Fruit fly (Drosophila melanogaster): Measurements from ENCODE around the gene Arl4.

Arl4 gene

dm6 chr4:192540-192939, 13.4 kb upstream of the Arl4 start:
- TF ChIP-seq CG14711 (tag; optimal IDR thresholded peaks at IDR 0.05) (no peak), pad (GFP tag; optimal IDR thresholded peaks at IDR 0.05) (no peak), Mnt (GFP tag; optimal IDR thresholded peaks at IDR 0.05) (no peak)

DNA sequence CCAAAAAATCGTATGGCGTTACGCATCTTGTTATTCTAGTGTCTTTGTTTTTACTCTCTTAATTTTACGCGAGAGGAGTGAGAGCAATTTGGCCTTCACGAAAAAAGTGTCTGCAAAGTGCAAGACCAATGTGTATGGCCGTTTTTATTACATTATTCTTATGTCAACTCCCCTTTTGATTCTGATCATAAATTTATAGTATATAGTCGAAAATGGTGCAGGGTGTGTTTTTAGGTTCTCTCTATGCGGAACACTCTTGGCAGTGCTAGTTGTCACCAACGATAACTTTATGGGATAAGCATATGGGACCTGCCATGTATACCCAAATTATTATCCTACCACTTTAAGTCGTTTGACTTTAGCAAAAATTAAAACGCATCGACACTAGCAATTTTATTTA, 4.5 kb upstream of the Arl4 start:
- TF ChIP-seq toe (GFP tag; optimal IDR thresholded peaks at IDR 0.05) (no peak), kay (GFP tag; ENCODE audit: borderline replicate concordance) (peak; percentile 50), cnc (optimal IDR thresholded peaks at IDR 0.05) (no peak), CG12768 (GFP tag; optimal IDR thresholded peaks at IDR 0.05) (no peak)

- TF ChIP-seq Hr96 (GFP tag; optimal IDR thresholded peaks at IDR 0.05) (no peak), CG5204 (GFP tag; optimal IDR thresholded peaks at IDR 0.05) (no peak), cic (GFP tag; optimal IDR thresholded peaks at IDR 0.05) (no peak), Crg-1 (GFP tag; optimal IDR thresholded peaks at IDR 0.05) (no peak), CG14711 (tag; optimal IDR thresholded peaks at IDR 0.05) (no peak), cnc (optimal IDR thresholded peaks at IDR 0.05) (no peak), bab1 (GFP tag; optimal IDR thresholded peaks at IDR 0.05) (no peak), CG7045 (GFP tag; optimal IDR thresholded peaks at IDR 0.05) (no peak), CG11617 (GFP tag; optimal IDR thresholded peaks at IDR 0.05) (no peak), CG7101 (tag; optimal IDR thresholded peaks at IDR 0.05) (no peak)
Observed at dm6 chr4:181639-182038, 2.5 kb upstream of the Arl4 start.

dm6 chr4:180780-181179, 1.6 kb upstream of the Arl4 start:
- TF ChIP-seq cic (GFP tag; optimal IDR thresholded peaks at IDR 0.05), result no peak
- TF ChIP-seq kay (GFP tag; ENCODE audit: borderline replicate concordance), result no peak
- no peak for TF ChIP-seq toe (GFP tag; optimal IDR thresholded peaks at IDR 0.05)
- no peak for TF ChIP-seq cnc (optimal IDR thresholded peaks at IDR 0.05)
- no peak for TF ChIP-seq CG5204 (GFP tag; optimal IDR thresholded peaks at IDR 0.05)
- no peak for TF ChIP-seq pad (GFP tag; optimal IDR thresholded peaks at IDR 0.05)
- TF ChIP-seq CG11617 (GFP tag; optimal IDR thresholded peaks at IDR 0.05), result no peak

- TF ChIP-seq cic (GFP tag; optimal IDR thresholded peaks at IDR 0.05) (no peak), Crg-1 (GFP tag; optimal IDR thresholded peaks at IDR 0.05) (no peak), CG1620 (GFP tag; optimal IDR thresholded peaks at IDR 0.05) (no peak), CG7101 (tag; optimal IDR thresholded peaks at IDR 0.05) (no peak), pad (GFP tag; optimal IDR thresholded peaks at IDR 0.05) (no peak)
Observed at dm6 chr4:179920-180261, 702 bp upstream of the Arl4 start.

- TF ChIP-seq ovo (GFP tag; optimal IDR thresholded peaks at IDR 0.05), result no peak
- TF ChIP-seq CG5204 (GFP tag; optimal IDR thresholded peaks at IDR 0.05), result no peak
- no peak for TF ChIP-seq CG33017 (tag; optimal IDR thresholded peaks at IDR 0.05)
- no peak for TF ChIP-seq CG11617 (GFP tag; optimal IDR thresholded peaks at IDR 0.05)
- TF ChIP-seq CG7101 (tag; optimal IDR thresholded peaks at IDR 0.05), result no peak
- no peak for TF ChIP-seq Hr96 (GFP tag; optimal IDR thresholded peaks at IDR 0.05)
- TF ChIP-seq Crg-1 (GFP tag; optimal IDR thresholded peaks at IDR 0.05), result no peak
- TF ChIP-seq CG1620 (GFP tag; optimal IDR thresholded peaks at IDR 0.05), result no peak
- no peak for TF ChIP-seq tj (GFP tag; optimal IDR thresholded peaks at IDR 0.05)
- no peak for TF ChIP-seq CG7045 (GFP tag; optimal IDR thresholded peaks at IDR 0.05)
- TF ChIP-seq kay (GFP tag; ENCODE audit: borderline replicate concordance), result no peak
Observed at dm6 chr4:175245-175644, 3.9 kb downstream of the Arl4 start, which contains the start of gene CG33978. Gene CG33978 (minus strand): TSS chr4:175639.

DNA sequence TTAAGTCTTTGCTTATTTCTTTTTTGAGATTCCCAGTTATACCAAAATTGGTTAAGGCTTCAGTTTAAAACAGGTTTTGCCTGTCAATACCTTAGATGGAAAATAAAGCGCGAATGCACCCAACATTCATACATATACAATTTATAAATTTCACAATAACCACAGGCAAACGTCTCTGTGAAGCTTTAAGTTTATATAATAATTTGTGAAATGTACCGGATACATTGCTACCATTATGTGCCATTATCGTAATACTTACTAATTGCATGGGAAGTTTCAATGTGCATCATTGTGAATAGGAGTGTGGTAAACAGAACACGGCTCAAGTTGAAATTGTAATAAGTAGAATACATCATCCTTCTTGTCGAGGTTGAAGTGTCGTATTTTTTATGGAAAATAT, 4.7 kb downstream of the Arl4 start:
- TF ChIP-seq CG1620 (GFP tag; optimal IDR thresholded peaks at IDR 0.05), result no peak
- TF ChIP-seq cic (GFP tag; optimal IDR thresholded peaks at IDR 0.05), result no peak
- peak; percentile 63 for TF ChIP-seq kay (GFP tag; ENCODE audit: borderline replicate concordance)
- TF ChIP-seq CG7101 (tag; optimal IDR thresholded peaks at IDR 0.05), result no peak
- no peak for TF ChIP-seq CG7045 (GFP tag; optimal IDR thresholded peaks at IDR 0.05)
- no peak for TF ChIP-seq Clk (GFP tag; optimal IDR thresholded peaks at IDR 0.05)
- TF ChIP-seq Mnt (GFP tag; optimal IDR thresholded peaks at IDR 0.05), result no peak

DNA sequence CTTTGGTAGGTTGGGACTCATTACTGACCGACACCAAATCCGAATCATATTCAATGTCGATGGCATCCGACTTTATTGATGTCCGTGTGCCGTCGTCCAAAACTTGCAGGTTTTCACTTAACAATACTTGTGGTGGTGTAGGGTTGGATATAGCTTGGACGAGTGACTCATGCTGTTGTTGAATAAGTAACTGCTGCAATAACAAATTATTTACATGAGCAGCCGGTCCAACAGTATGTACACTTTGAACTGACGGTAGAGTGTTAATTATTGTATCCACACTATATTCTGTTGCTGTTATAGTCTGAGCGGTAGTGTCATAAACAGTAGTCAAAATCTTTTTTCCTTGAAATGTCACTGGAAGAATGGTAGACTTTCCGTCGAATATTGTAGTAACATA, 11.7 kb downstream of the Arl4 start:
- TF ChIP-seq CG33017 (tag; optimal IDR thresholded peaks at IDR 0.05), result no peak
- no peak for TF ChIP-seq Mnt (GFP tag; optimal IDR thresholded peaks at IDR 0.05)
- no peak for TF ChIP-seq bab1 (GFP tag; optimal IDR thresholded peaks at IDR 0.05)
- no peak for TF ChIP-seq cnc (optimal IDR thresholded peaks at IDR 0.05)
- TF ChIP-seq toe (GFP tag; optimal IDR thresholded peaks at IDR 0.05), result no peak

dm6 chr4:165159-165558, 14.0 kb downstream of the Arl4 start:
- TF ChIP-seq toe (GFP tag; optimal IDR thresholded peaks at IDR 0.05), result no peak
- no peak for TF ChIP-seq CG7101 (tag; optimal IDR thresholded peaks at IDR 0.05)
- TF ChIP-seq kay (GFP tag; ENCODE audit: borderline replicate concordance), result no peak
- no peak for TF ChIP-seq Mnt (GFP tag; optimal IDR thresholded peaks at IDR 0.05)
- TF ChIP-seq cic (GFP tag; optimal IDR thresholded peaks at IDR 0.05), result no peak

All from whole organism, adult.